Worm (Caenorhabditis elegans): ENCODE results near the gene Y73F8A.10.
"Not testable (repeated sequence)": the region's sequence is repeated elsewhere in the genome, so short reads cannot be mapped to it uniquely, and the experiment has no call there.

Y73F8A.10 gene

ce11 chrIV:15315502-15315901 lies 21.4 kb downstream of the Y73F8A.10 start:
- TF ChIP-seq scrt-1 (GFP tag; IDR thresholded peaks at IDR 0.05), result no peak
- no peak for TF ChIP-seq tbx-11 (GFP tag; IDR thresholded peaks at IDR 0.05)
- TF ChIP-seq sea-1 (GFP tag; conservative IDR thresholded peaks at IDR 0.05), result no peak
- no peak for TF ChIP-seq F13C5.2 (tag; optimal IDR thresholded peaks at IDR 0.05)
- TF ChIP-seq ama-1 (optimal IDR thresholded peaks at IDR 0.05), result no peak
- no peak for TF ChIP-seq hmbx-1 (tag; optimal IDR thresholded peaks at IDR 0.05)
- no peak for TF ChIP-seq hnd-1 (tag; optimal IDR thresholded peaks at IDR 0.05)
- TF ChIP-seq tbx-37 (GFP tag; conservative IDR thresholded peaks at IDR 0.05), result no peak
- no peak for TF ChIP-seq pes-1 (GFP tag; IDR thresholded peaks at IDR 0.05)

- TF ChIP-seq sea-1 (GFP tag; conservative IDR thresholded peaks at IDR 0.05); F13C5.2 (tag; optimal IDR thresholded peaks at IDR 0.05); ceh-13 (GFP tag; optimal IDR thresholded peaks at IDR 0.05): not testable (repeated sequence)
Measured at ce11 chrIV:15318982-15319381, 24.8 kb downstream of the Y73F8A.10 start, which contains the start of gene Y73F8A.14. Y73F8A.14 (minus strand) TSS chrIV:15319082.

- TF ChIP-seq hmg-4 (GFP tag; optimal IDR thresholded peaks at IDR 0.05) (no peak), sea-1 (GFP tag; conservative IDR thresholded peaks at IDR 0.05) (no peak), ceh-36 (tag; optimal IDR thresholded peaks at IDR 0.05) (no peak), aly-1 (tag; optimal IDR thresholded peaks at IDR 0.05) (no peak), B0310.2 (tag; optimal IDR thresholded peaks at IDR 0.05) (no peak), ama-1 (optimal IDR thresholded peaks at IDR 0.05) (no peak), tbx-11 (GFP tag; IDR thresholded peaks at IDR 0.05) (no peak), tra-4 (tag; optimal IDR thresholded peaks at IDR 0.05) (no peak), ceh-13 (GFP tag; optimal IDR thresholded peaks at IDR 0.05) (no peak), flt-1 (GFP tag; IDR thresholded peaks at IDR 0.05) (no peak), hmbx-1 (tag; optimal IDR thresholded peaks at IDR 0.05) (no peak), ets-7 (tag; optimal IDR thresholded peaks at IDR 0.05) (no peak), F13C5.2 (tag; optimal IDR thresholded peaks at IDR 0.05) (no peak), tbx-37 (GFP tag; conservative IDR thresholded peaks at IDR 0.05) (no peak), hnd-1 (tag; optimal IDR thresholded peaks at IDR 0.05) (no peak)
Measured at ce11 chrIV:15321279-15321678, 27.1 kb downstream of the Y73F8A.10 start, which contains the start of gene Y73F8A.15. Y73F8A.15 (plus strand) TSS chrIV:15321579.

- TF ChIP-seq B0310.2 (tag; optimal IDR thresholded peaks at IDR 0.05) (no peak), ets-7 (tag; optimal IDR thresholded peaks at IDR 0.05) (no peak), tra-4 (tag; optimal IDR thresholded peaks at IDR 0.05) (no peak), ama-1 (optimal IDR thresholded peaks at IDR 0.05) (no peak), tbx-11 (GFP tag; IDR thresholded peaks at IDR 0.05) (no peak), pes-1 (GFP tag; IDR thresholded peaks at IDR 0.05) (no peak), scrt-1 (GFP tag; IDR thresholded peaks at IDR 0.05) (no peak), ceh-13 (GFP tag; optimal IDR thresholded peaks at IDR 0.05) (no peak), hmg-4 (GFP tag; optimal IDR thresholded peaks at IDR 0.05) (no peak), flt-1 (GFP tag; IDR thresholded peaks at IDR 0.05) (no peak), F13C5.2 (tag; optimal IDR thresholded peaks at IDR 0.05) (no peak), tbx-37 (GFP tag; conservative IDR thresholded peaks at IDR 0.05) (no peak), sea-1 (GFP tag; conservative IDR thresholded peaks at IDR 0.05) (no peak), aly-1 (tag; optimal IDR thresholded peaks at IDR 0.05) (no peak), ceh-36 (tag; optimal IDR thresholded peaks at IDR 0.05) (no peak), hnd-1 (tag; optimal IDR thresholded peaks at IDR 0.05) (no peak)
Measured at ce11 chrIV:15323593-15323992, 29.5 kb downstream of the Y73F8A.10 start, which contains the start of gene tbx-39. tbx-39 (plus strand) TSS chrIV:15323893.

- TF ChIP-seq aly-1 (tag; optimal IDR thresholded peaks at IDR 0.05) (no peak), hmbx-1 (tag; optimal IDR thresholded peaks at IDR 0.05) (no peak), ceh-36 (tag; optimal IDR thresholded peaks at IDR 0.05) (no peak), F13C5.2 (tag; optimal IDR thresholded peaks at IDR 0.05) (no peak), ets-7 (tag; optimal IDR thresholded peaks at IDR 0.05) (no peak), ceh-13 (GFP tag; optimal IDR thresholded peaks at IDR 0.05) (no peak), ama-1 (optimal IDR thresholded peaks at IDR 0.05) (no peak), tra-4 (tag; optimal IDR thresholded peaks at IDR 0.05) (no peak), B0310.2 (tag; optimal IDR thresholded peaks at IDR 0.05) (no peak), tbx-11 (GFP tag; IDR thresholded peaks at IDR 0.05) (no peak), hmg-4 (GFP tag; optimal IDR thresholded peaks at IDR 0.05) (no peak), sea-1 (GFP tag; conservative IDR thresholded peaks at IDR 0.05) (no peak), tbx-37 (GFP tag; conservative IDR thresholded peaks at IDR 0.05) (no peak), hnd-1 (tag; optimal IDR thresholded peaks at IDR 0.05) (no peak), scrt-1 (GFP tag; IDR thresholded peaks at IDR 0.05) (no peak), flt-1 (GFP tag; IDR thresholded peaks at IDR 0.05) (no peak), pes-1 (GFP tag; IDR thresholded peaks at IDR 0.05) (no peak)
Measured at ce11 chrIV:15328092-15328491, 34.0 kb downstream of the Y73F8A.10 start, which contains the start of gene tbx-40. tbx-40 (minus strand) TSS chrIV:15328192.

ce11 chrIV:15336778-15337177 lies 42.6 kb downstream of the Y73F8A.10 start, which contains the start of gene irld-59:
irld-59 (plus strand) TSS chrIV:15337078.
- TF ChIP-seq ets-7 (tag; optimal IDR thresholded peaks at IDR 0.05), result no peak
- no peak for TF ChIP-seq tbx-11 (GFP tag; IDR thresholded peaks at IDR 0.05)
- TF ChIP-seq hnd-1 (tag; optimal IDR thresholded peaks at IDR 0.05), result no peak
- no peak for TF ChIP-seq hmg-4 (GFP tag; optimal IDR thresholded peaks at IDR 0.05)
- no peak for TF ChIP-seq ceh-36 (tag; optimal IDR thresholded peaks at IDR 0.05)
- TF ChIP-seq B0310.2 (tag; optimal IDR thresholded peaks at IDR 0.05), result no peak
- TF ChIP-seq flt-1 (GFP tag; IDR thresholded peaks at IDR 0.05), result no peak
- TF ChIP-seq ceh-13 (GFP tag; optimal IDR thresholded peaks at IDR 0.05), result no peak
- no peak for TF ChIP-seq tra-4 (tag; optimal IDR thresholded peaks at IDR 0.05)
- no peak for TF ChIP-seq scrt-1 (GFP tag; IDR thresholded peaks at IDR 0.05)
- TF ChIP-seq sea-1 (GFP tag; conservative IDR thresholded peaks at IDR 0.05), result no peak
- TF ChIP-seq aly-1 (tag; optimal IDR thresholded peaks at IDR 0.05), result no peak
- TF ChIP-seq F13C5.2 (tag; optimal IDR thresholded peaks at IDR 0.05), result no peak
- no peak for TF ChIP-seq ama-1 (optimal IDR thresholded peaks at IDR 0.05)
- TF ChIP-seq pes-1 (GFP tag; IDR thresholded peaks at IDR 0.05), result no peak
- no peak for TF ChIP-seq hmbx-1 (tag; optimal IDR thresholded peaks at IDR 0.05)
- no peak for TF ChIP-seq tbx-37 (GFP tag; conservative IDR thresholded peaks at IDR 0.05)

Measured in whole organism, early embryonic.